Fruit fly (Drosophila melanogaster) whole organism, pupa: ENCODE measurements around the gene CG7058.

ENCODE experiments used
- CG10348 ChIP-seq: fragments of 200-800 bp; sonication (Bioruptor generic); IDR thresholded peaks from 2 replicates; pipeline ENCODE4 v1.3.6; 2022; ENCODE audit warnings: missing biosample characterization, missing genetic modification characterization
- CG12605 ChIP-seq: fragments of 200-800 bp; sonication (Bioruptor generic); IDR thresholded peaks from 2 replicates; pipeline ENCODE4 v1.3.6; 2022; ENCODE audit warnings: missing biosample characterization, missing genetic modification characterization
- CG13204 ChIP-seq: fragments of 200-800 bp; sonication (Bioruptor generic); optimal IDR thresholded peaks from 2 replicates; lab custom pipeline; 2018; ENCODE audit warnings: missing biosample characterization, mild to moderate bottlenecking, missing genetic modification characterization, moderate library complexity
- CG14655 ChIP-seq: fragments of 200-800 bp; sonication (Bioruptor generic); optimal IDR thresholded peaks from 3 replicates; lab custom pipeline; 2017; ENCODE audit warnings: mild to moderate bottlenecking, missing biosample characterization, missing genetic modification reagents, missing genetic modification characterization
- CG15710 ChIP-seq: fragments of 200-800 bp; sonication (Bioruptor generic); optimal IDR thresholded peaks from 2 replicates; lab custom pipeline; 2018; ENCODE audit warnings: missing biosample characterization, mild to moderate bottlenecking, missing genetic modification characterization, moderate library complexity
- CG17806 ChIP-seq: fragments of 200-800 bp; sonication (Bioruptor generic); optimal IDR thresholded peaks from 2 replicates; lab custom pipeline; 2018; ENCODE audit warnings: missing biosample characterization, mild to moderate bottlenecking, missing genetic modification characterization, moderate library complexity
- CG32121 ChIP-seq: fragments of 200-800 bp; sonication (Bioruptor generic); IDR thresholded peaks from 2 replicates; pipeline ENCODE4 v1.3.6; 2022; ENCODE audit warnings: missing biosample characterization, missing genetic modification characterization
- CG34367 ChIP-seq: fragments of 200-800 bp; sonication (Bioruptor generic); optimal IDR thresholded peaks from 2 replicates; lab custom pipeline; 2018; ENCODE audit warnings: missing biosample characterization, mild to moderate bottlenecking, missing genetic modification characterization
- CG4496 ChIP-seq: fragments of 200-800 bp; sonication (Bioruptor generic); IDR thresholded peaks from 3 replicates; pipeline ENCODE4 v1.3.6; 2022; ENCODE audit warnings: missing biosample characterization, missing genetic modification characterization
- CG8159 ChIP-seq: fragments of 200-800 bp; sonication (Bioruptor generic); optimal IDR thresholded peaks from 3 replicates; lab custom pipeline; 2018; ENCODE audit warnings: missing biosample characterization, mild to moderate bottlenecking, missing genetic modification characterization, moderate library complexity
- CG8301 ChIP-seq: fragments of 200-800 bp; sonication (Bioruptor generic); optimal IDR thresholded peaks from 2 replicates; lab custom pipeline; 2018; ENCODE audit warnings: missing biosample characterization, mild to moderate bottlenecking, missing genetic modification characterization
- CG9948 ChIP-seq: fragments of 200-800 bp; sonication (Bioruptor generic); optimal IDR thresholded peaks from 2 replicates; lab custom pipeline; 2018; ENCODE audit warnings: missing biosample characterization, mild to moderate bottlenecking, missing genetic modification characterization, moderate library complexity
- D1 ChIP-seq: fragments of 200-800 bp; sonication (Bioruptor generic); optimal IDR thresholded peaks from 2 replicates; lab custom pipeline; 2018; ENCODE audit warnings: missing biosample characterization, mild to moderate bottlenecking, missing genetic modification characterization, moderate library complexity
- EcR ChIP-seq: fragments of 200-800 bp; sonication (Bioruptor generic); optimal IDR thresholded peaks from 3 replicates; lab custom pipeline; 2019; ENCODE audit warnings: missing biosample characterization, missing genetic modification characterization, mild to moderate bottlenecking, moderate library complexity, missing genetic modification reagents
- Ets98B ChIP-seq: fragments of 200-800 bp; sonication (Bioruptor generic); IDR thresholded peaks from 2 replicates; pipeline ENCODE4 v1.3.6; 2022; ENCODE audit warnings: missing biosample characterization, missing genetic modification characterization
- Pif1A ChIP-seq: fragments of 200-800 bp; sonication (Bioruptor generic); optimal IDR thresholded peaks from 3 replicates; lab custom pipeline; 2016; ENCODE audit warnings: missing biosample characterization, missing genetic modification characterization
- Pif1B ChIP-seq: fragments of 200-800 bp; sonication (Bioruptor generic); optimal IDR thresholded peaks from 3 replicates; lab custom pipeline; 2016; ENCODE audit warnings: missing biosample characterization, missing genetic modification characterization
- Snoo ChIP-seq: fragments of 200-800 bp; sonication (Bioruptor generic); optimal IDR thresholded peaks from 3 replicates; lab custom pipeline; 2017; ENCODE audit warnings: missing biosample characterization, mild to moderate bottlenecking, missing genetic modification characterization, inconsistent platforms
- fd96Ca ChIP-seq: fragments of 200-800 bp; sonication (Bioruptor generic); IDR thresholded peaks from 3 replicates; pipeline ENCODE4 v1.3.6; 2022; ENCODE audit warnings: missing biosample characterization, missing genetic modification characterization
- gl ChIP-seq: fragments of 200-800 bp; sonication (Bioruptor generic); optimal IDR thresholded peaks from 2 replicates; lab custom pipeline; 2018; ENCODE audit warnings: missing biosample characterization, mild to moderate bottlenecking, missing genetic modification characterization
- rn ChIP-seq: fragments of 200-800 bp; sonication (Bioruptor generic); IDR thresholded peaks from 2 replicates; pipeline ENCODE4 v1.3.6; 2022; ENCODE audit warnings: missing biosample characterization, missing genetic modification characterization

Gene CG7058

dm6 chrX:18801293-18801692, 5.2 kb upstream of the CG7058 start:
- TF ChIP-seq EcR, result peak; percentile 89
- no peak for TF ChIP-seq CG10348 (GFP tag; lab: Robert Waterston, UW)

- TF ChIP-seq rn (GFP tag; lab: Robert Waterston, UW) (no peak), CG8159 (tag; lab: Kevin White, UChicago) (no peak), CG12605 (GFP tag; lab: Robert Waterston, UW) (no peak), CG10348 (GFP tag; lab: Robert Waterston, UW) (no peak), CG9948 (tag; lab: Kevin White, UChicago) (no peak), CG15710 (no peak), Pif1A (GFP tag; lab: Kevin White, UChicago) (no peak), gl (no peak), fd96Ca (GFP tag; lab: Robert Waterston, UW) (no peak), CG32121 (GFP tag; lab: Robert Waterston, UW) (no peak), Snoo (tag; lab: Kevin White, UChicago) (no peak), CG8301 (tag; lab: Kevin White, UChicago) (no peak), Pif1B (no peak), D1 (tag; lab: Kevin White, UChicago) (no peak), CG17806 (tag; lab: Kevin White, UChicago) (no peak)
Measured at dm6 chrX:18805036-18805435, 1.5 kb upstream of the CG7058 start.

- TF ChIP-seq Pif1A (GFP tag; lab: Kevin White, UChicago), result no peak
- TF ChIP-seq CG9948 (tag; lab: Kevin White, UChicago), result no peak
- no peak for TF ChIP-seq CG17806 (tag; lab: Kevin White, UChicago)
- no peak for TF ChIP-seq CG4496
- TF ChIP-seq CG8301 (tag; lab: Kevin White, UChicago), result no peak
- no peak for TF ChIP-seq CG8159 (tag; lab: Kevin White, UChicago)
- TF ChIP-seq Pif1B, result no peak
- no peak for TF ChIP-seq fd96Ca (GFP tag; lab: Robert Waterston, UW)
- TF ChIP-seq Ets98B (GFP tag; lab: Robert Waterston, UW), result no peak
- no peak for TF ChIP-seq CG34367 (tag; lab: Kevin White, UChicago)
- no peak for TF ChIP-seq CG14655 (GFP tag; lab: Kevin White, UChicago)
- no peak for TF ChIP-seq rn (GFP tag; lab: Robert Waterston, UW)
- TF ChIP-seq CG15710, result no peak
- TF ChIP-seq Snoo (tag; lab: Kevin White, UChicago), result no peak
- TF ChIP-seq CG32121 (GFP tag; lab: Robert Waterston, UW), result no peak
- no peak for TF ChIP-seq EcR
- TF ChIP-seq CG10348 (GFP tag; lab: Robert Waterston, UW), result no peak
- no peak for TF ChIP-seq gl
- no peak for TF ChIP-seq CG12605 (GFP tag; lab: Robert Waterston, UW)
Measured at dm6 chrX:18812111-18812510, 5.6 kb downstream of the CG7058 start.

dm6 chrX:18813049-18813448, 6.6 kb downstream of the CG7058 start, which contains the start of gene CG42450:
TSS of gene CG42450 (plus strand) at chrX:18813297.
- TF ChIP-seq CG4496, result 0 out of 3 replicates have a peak, but pooled peaks have one; percentile 15
- no peak for TF ChIP-seq CG8159 (tag; lab: Kevin White, UChicago)
- TF ChIP-seq, all 21 proteins: peak for 1

- TF ChIP-seq Pif1B (no peak), EcR (no peak), CG4496 (0 out of 3 replicates have a peak, but pooled peaks have one; percentile 13)
Measured at dm6 chrX:18814373-18814772, 7.9 kb downstream of the CG7058 start.

- TF ChIP-seq Pif1B, result no peak
- no peak for TF ChIP-seq EcR
- TF ChIP-seq CG17806 (tag; lab: Kevin White, UChicago), result no peak
- no peak for TF ChIP-seq CG34367 (tag; lab: Kevin White, UChicago)
- no peak for TF ChIP-seq D1 (tag; lab: Kevin White, UChicago)
- no peak for TF ChIP-seq CG9948 (tag; lab: Kevin White, UChicago)
- no peak for TF ChIP-seq CG8301 (tag; lab: Kevin White, UChicago)
- no peak for TF ChIP-seq CG8159 (tag; lab: Kevin White, UChicago)
- no peak for TF ChIP-seq Pif1A (GFP tag; lab: Kevin White, UChicago)
- TF ChIP-seq CG13204, result no peak
- TF ChIP-seq rn (GFP tag; lab: Robert Waterston, UW), result no peak
- no peak for TF ChIP-seq CG10348 (GFP tag; lab: Robert Waterston, UW)
Measured at dm6 chrX:18814944-18815343, 8.4 kb downstream of the CG7058 start.

- TF ChIP-seq CG13204 (no peak), CG8159 (tag; lab: Kevin White, UChicago) (no peak), fd96Ca (GFP tag; lab: Robert Waterston, UW) (no peak), D1 (tag; lab: Kevin White, UChicago) (no peak), CG15710 (no peak), Pif1A (GFP tag; lab: Kevin White, UChicago) (no peak), CG34367 (tag; lab: Kevin White, UChicago) (no peak), CG14655 (GFP tag; lab: Kevin White, UChicago) (no peak), Pif1B (no peak), Snoo (tag; lab: Kevin White, UChicago) (no peak), CG32121 (GFP tag; lab: Robert Waterston, UW) (no peak), CG8301 (tag; lab: Kevin White, UChicago) (no peak), CG17806 (tag; lab: Kevin White, UChicago) (no peak), CG4496 (no peak), CG12605 (GFP tag; lab: Robert Waterston, UW) (no peak), CG9948 (tag; lab: Kevin White, UChicago) (no peak), rn (GFP tag; lab: Robert Waterston, UW) (no peak)
Measured at dm6 chrX:18830396-18830795, 23.9 kb downstream of the CG7058 start, which contains the start of gene CG7101. TSS of gene CG7101 (plus strand) at chrX:18830591.
